Worm (Caenorhabditis elegans) whole organism, late embryonic: ENCODE measurements around the gene ufc-1.

Experiments used
- ama-1 ChIP-seq: fragments of 150-350 bp; optimal IDR thresholded peaks from 2 replicates; lab custom pipeline; 2014
- ceh-14 ChIP-seq: sonication (generic microtip); optimal IDR thresholded peaks from 2 replicates; lab custom pipeline; 2016; ENCODE audit warnings: missing genotype, missing genetic modification characterization, missing compliant biosample characterization
- ceh-45 ChIP-seq: fragments of 200-800 bp; sonication (Bioruptor generic); IDR thresholded peaks from 2 replicates; pipeline ENCODE4 v1.3.6; 2022; ENCODE audit warnings: missing genetic modification reagents, missing genetic modification characterization, missing compliant biosample characterization
- dmd-4 ChIP-seq: sonication (generic microtip); optimal IDR thresholded peaks from 2 replicates; lab custom pipeline; 2016; ENCODE audit warnings: borderline replicate concordance, missing genetic modification characterization, missing compliant biosample characterization
- tbx-7 ChIP-seq: sonication (generic microtip); optimal IDR thresholded peaks from 2 replicates; lab custom pipeline; 2016; ENCODE audit warnings: missing genotype, missing genetic modification characterization, missing compliant biosample characterization
- ttx-3 ChIP-seq: sonication (generic microtip); optimal IDR thresholded peaks from 2 replicates; lab custom pipeline; 2016; ENCODE audit warnings: missing genetic modification reagents, missing genetic modification characterization, missing compliant biosample characterization
- unc-42 ChIP-seq: sonication (generic microtip); optimal IDR thresholded peaks from 2 replicates; lab custom pipeline; 2016; ENCODE audit warnings: missing genotype, missing genetic modification characterization, missing compliant biosample characterization

DNA sequence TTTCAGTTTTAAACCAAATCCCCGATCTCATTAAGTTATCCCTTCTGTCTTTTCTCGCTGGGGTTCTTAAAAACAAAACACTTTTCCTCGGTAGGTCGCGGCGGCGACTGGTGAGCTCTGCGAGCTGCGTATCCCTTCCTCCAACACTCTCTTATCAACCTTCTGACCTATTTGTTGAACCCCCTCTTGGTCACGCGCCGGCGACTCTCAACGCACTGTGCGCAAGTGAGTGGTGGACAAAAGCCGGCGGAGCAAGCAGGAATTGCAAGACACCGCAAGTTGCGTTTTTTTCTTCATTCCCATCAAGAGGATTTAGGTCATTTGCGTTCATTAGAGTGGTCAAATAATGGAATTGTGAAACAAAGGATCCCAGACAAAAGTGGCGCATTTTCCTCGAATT is 22.5 kb downstream of the ufc-1 start:
- TF ChIP-seq dmd-4 (no peak), ttx-3 (tag; lab: Kevin White, UChicago) (no peak), unc-42 (tag; lab: Kevin White, UChicago) (no peak), ama-1 (no peak), tbx-7 (tag; lab: Kevin White, UChicago) (no peak), ceh-14 (tag; lab: Kevin White, UChicago) (no peak), ceh-45 (GFP tag; lab: Robert Waterston, UW) (no peak)
